Worm (Caenorhabditis elegans) whole organism, early embryonic: ENCODE results near the gene B0410.1.

Source experiments
- B0310.2 ChIP-seq: sonication (generic microtip); optimal IDR thresholded peaks from 2 replicates; lab custom pipeline; 2016; ENCODE audit warnings: mild to moderate bottlenecking, missing genetic modification characterization, missing compliant biosample characterization
- F13C5.2 ChIP-seq: sonication (generic microtip); optimal IDR thresholded peaks from 2 replicates; lab custom pipeline; 2017; ENCODE audit warnings: mild to moderate bottlenecking, missing genetic modification characterization, inconsistent platforms, missing compliant biosample characterization
- aly-1 ChIP-seq: sonication (generic microtip); optimal IDR thresholded peaks from 2 replicates; lab custom pipeline; 2016; ENCODE audit warnings: missing genetic modification characterization, missing compliant biosample characterization
- ama-1 ChIP-seq: fragments of 150-350 bp; optimal IDR thresholded peaks from 2 replicates; lab custom pipeline; 2014
- ceh-13 ChIP-seq: fragments of 200-800 bp; sonication (Bioruptor generic); optimal IDR thresholded peaks from 2 replicates; lab custom pipeline; 2018; ENCODE audit warnings: mild to moderate bottlenecking, missing genetic modification characterization, missing compliant biosample characterization
- ceh-36 ChIP-seq: sonication (generic microtip); optimal IDR thresholded peaks from 2 replicates; lab custom pipeline; 2016; ENCODE audit warnings: missing genetic modification characterization, inconsistent platforms, missing compliant biosample characterization
- ets-7 ChIP-seq: sonication (generic microtip); optimal IDR thresholded peaks from 2 replicates; lab custom pipeline; 2016; ENCODE audit warnings: missing genotype, missing genetic modification characterization, missing compliant biosample characterization
- flt-1 ChIP-seq: fragments of 200-800 bp; sonication (Bioruptor generic); IDR thresholded peaks from 2 replicates; pipeline ENCODE4 v1.3.6; 2022; ENCODE audit warnings: missing genetic modification characterization, missing compliant biosample characterization
- hmbx-1 ChIP-seq: sonication (generic microtip); optimal IDR thresholded peaks from 2 replicates; lab custom pipeline; 2016; ENCODE audit warnings: mild to moderate bottlenecking, missing genetic modification characterization, missing compliant biosample characterization
- hmg-4 ChIP-seq: fragments of 200-800 bp; sonication (Bioruptor generic); optimal IDR thresholded peaks from 2 replicates; lab custom pipeline; 2018; ENCODE audit warnings: mild to moderate bottlenecking, missing genetic modification characterization, missing compliant biosample characterization
- hnd-1 ChIP-seq: sonication (generic microtip); optimal IDR thresholded peaks from 2 replicates; lab custom pipeline; 2016; ENCODE audit warnings: missing genetic modification characterization, missing compliant biosample characterization
- pes-1 ChIP-seq: fragments of 200-800 bp; sonication (Bioruptor generic); IDR thresholded peaks from 2 replicates; pipeline ENCODE4 v1.3.6; 2022; ENCODE audit warnings: missing genetic modification reagents, missing genetic modification characterization, missing compliant biosample characterization
- scrt-1 ChIP-seq: fragments of 200-800 bp; sonication (Bioruptor generic); IDR thresholded peaks from 2 replicates; pipeline ENCODE4 v1.3.6; 2022; ENCODE audit warnings: missing genetic modification characterization, missing compliant biosample characterization
- sea-1 ChIP-seq: fragments of 200-800 bp; sonication (Bioruptor generic); conservative IDR thresholded peaks from 2 replicates; pipeline ENCODE4 v1.3.6; 2022; ENCODE audit warnings: missing genetic modification characterization, missing compliant biosample characterization
- tbx-11 ChIP-seq: fragments of 200-800 bp; sonication (Bioruptor generic); IDR thresholded peaks from 2 replicates; pipeline ENCODE4 v1.3.6; 2022; ENCODE audit warnings: missing genetic modification characterization, missing compliant biosample characterization
- tbx-37 ChIP-seq: fragments of 200-800 bp; sonication (Bioruptor generic); conservative IDR thresholded peaks from 2 replicates; pipeline ENCODE4 v1.3.6; 2022; ENCODE audit warnings: missing genetic modification reagents, missing genetic modification characterization, missing compliant biosample characterization
- tra-4 ChIP-seq: sonication (generic microtip); optimal IDR thresholded peaks from 2 replicates; lab custom pipeline; 2017; ENCODE audit warnings: missing genetic modification characterization, missing compliant biosample characterization

B0410.1 gene

DNA sequence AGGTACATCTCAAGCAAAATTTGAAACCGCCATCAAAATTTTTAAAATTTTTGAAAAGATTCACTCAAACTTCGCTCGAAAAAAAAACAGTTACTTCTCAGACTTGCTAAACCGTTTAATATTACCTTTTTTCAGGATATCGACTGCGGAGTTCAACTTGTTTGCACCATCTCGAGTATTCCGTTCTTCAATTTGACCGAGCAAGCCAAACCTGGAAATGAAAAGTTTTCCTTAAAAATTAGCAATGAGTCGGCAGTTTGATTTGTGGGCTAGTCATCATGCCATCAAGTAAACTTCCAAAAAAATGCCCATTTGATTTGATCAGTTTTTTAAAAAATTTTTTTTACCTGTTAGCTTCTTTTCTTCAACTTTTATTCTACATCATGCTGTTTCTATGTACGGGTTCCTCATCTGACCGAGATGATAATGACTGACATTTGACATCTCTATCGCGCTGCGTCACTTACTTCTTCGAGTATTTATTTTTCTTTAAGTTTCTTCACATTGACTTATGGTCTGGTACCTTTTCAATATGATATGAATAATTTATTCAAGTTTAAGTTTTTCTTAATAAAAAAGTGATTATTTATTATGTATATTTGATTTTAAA, 4.2 kb upstream of the B0410.1 start:
- no peak for TF ChIP-seq scrt-1 (GFP tag; lab: Robert Waterston, UW)
- no peak for TF ChIP-seq aly-1
- no peak for TF ChIP-seq ets-7 (tag; lab: Kevin White, UChicago)
- no peak for TF ChIP-seq hnd-1 (tag; lab: Kevin White, UChicago)
- no peak for TF ChIP-seq ceh-36 (tag; lab: Kevin White, UChicago)
- no peak for TF ChIP-seq ama-1 (lab: Kevin White, UChicago)
- TF ChIP-seq flt-1 (GFP tag; lab: Robert Waterston, UW), result no peak
- TF ChIP-seq F13C5.2 (tag; lab: Kevin White, UChicago), result no peak
- TF ChIP-seq tra-4, result no peak
- TF ChIP-seq B0310.2, result no peak
- no peak for TF ChIP-seq tbx-37 (GFP tag; lab: Robert Waterston, UW)
- TF ChIP-seq sea-1, result no peak
- TF ChIP-seq hmbx-1 (tag; lab: Kevin White, UChicago), result no peak
- no peak for TF ChIP-seq pes-1

DNA sequence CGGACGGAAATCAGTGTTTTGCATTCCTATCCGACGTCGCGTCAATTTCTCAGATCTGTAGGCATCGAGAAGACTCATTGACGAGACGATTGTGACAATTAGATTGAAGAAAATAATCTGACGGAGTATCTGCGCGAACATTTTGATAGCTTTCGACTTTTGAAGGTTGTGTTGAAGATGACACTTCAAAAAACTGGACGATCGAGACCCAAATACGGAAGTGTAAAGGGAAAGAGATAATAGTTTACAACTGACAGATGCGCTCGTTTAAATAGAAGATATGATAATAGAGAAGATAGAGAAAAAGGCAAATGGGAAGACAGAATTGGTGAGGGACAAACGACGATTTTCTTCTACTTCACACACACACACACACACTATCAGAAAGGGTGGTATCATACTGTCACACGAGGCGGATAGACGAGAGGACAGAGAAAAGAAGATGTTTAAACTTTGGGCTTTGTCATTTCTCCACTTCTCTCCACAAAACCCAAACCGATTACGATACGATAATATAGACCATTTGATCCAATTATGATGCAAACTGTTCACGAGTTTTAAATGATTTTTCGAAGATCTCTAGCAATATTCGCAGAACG, 3.1 kb upstream of the B0410.1 start, which contains the start of gene B0410.3:
B0410.3 (minus strand) TSS at position 351 of the 599 bp plus-strand sequence.
- TF ChIP-seq scrt-1 (GFP tag; lab: Robert Waterston, UW) (no peak), sea-1 (no peak), ceh-13 (no peak), hmbx-1 (tag; lab: Kevin White, UChicago) (no peak)

DNA sequence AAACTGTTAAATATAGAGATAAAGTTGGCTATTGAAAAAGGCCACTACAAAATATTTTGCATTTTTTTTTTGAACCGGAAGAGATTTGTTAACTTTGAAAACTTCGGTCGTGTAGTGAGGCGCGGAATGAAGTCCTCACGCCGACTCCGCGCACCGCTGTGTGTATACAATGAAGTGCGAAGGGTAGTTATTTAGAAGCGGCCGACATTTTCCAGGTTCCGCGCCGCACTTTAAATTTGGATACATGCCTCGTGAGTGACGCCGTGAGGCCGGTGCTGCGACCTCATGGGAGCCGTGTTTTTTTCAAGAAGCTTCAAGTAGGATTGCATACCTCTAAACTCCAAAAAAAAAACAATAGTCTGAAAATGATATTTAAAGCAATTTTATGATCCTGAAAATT, 2.5 kb upstream of the B0410.1 start:
- TF ChIP-seq hmg-4 (GFP tag; lab: Kevin White, UChicago), result no peak
- no peak for TF ChIP-seq ama-1 (lab: Kevin White, UChicago)
- no peak for TF ChIP-seq hnd-1 (tag; lab: Kevin White, UChicago)
- no peak for TF ChIP-seq tbx-11
- TF ChIP-seq flt-1 (GFP tag; lab: Robert Waterston, UW), result no peak
- TF ChIP-seq ets-7 (tag; lab: Kevin White, UChicago), result no peak
- no peak for TF ChIP-seq scrt-1 (GFP tag; lab: Robert Waterston, UW)
- TF ChIP-seq ceh-36 (tag; lab: Kevin White, UChicago), result no peak
- no peak for TF ChIP-seq B0310.2
- no peak for TF ChIP-seq aly-1
- no peak for TF ChIP-seq tbx-37 (GFP tag; lab: Robert Waterston, UW)
- TF ChIP-seq pes-1, result no peak
- TF ChIP-seq hmbx-1 (tag; lab: Kevin White, UChicago), result no peak
- no peak for TF ChIP-seq sea-1
- TF ChIP-seq ceh-13, result no peak
- no peak for TF ChIP-seq F13C5.2 (tag; lab: Kevin White, UChicago)
- no peak for TF ChIP-seq tra-4

DNA sequence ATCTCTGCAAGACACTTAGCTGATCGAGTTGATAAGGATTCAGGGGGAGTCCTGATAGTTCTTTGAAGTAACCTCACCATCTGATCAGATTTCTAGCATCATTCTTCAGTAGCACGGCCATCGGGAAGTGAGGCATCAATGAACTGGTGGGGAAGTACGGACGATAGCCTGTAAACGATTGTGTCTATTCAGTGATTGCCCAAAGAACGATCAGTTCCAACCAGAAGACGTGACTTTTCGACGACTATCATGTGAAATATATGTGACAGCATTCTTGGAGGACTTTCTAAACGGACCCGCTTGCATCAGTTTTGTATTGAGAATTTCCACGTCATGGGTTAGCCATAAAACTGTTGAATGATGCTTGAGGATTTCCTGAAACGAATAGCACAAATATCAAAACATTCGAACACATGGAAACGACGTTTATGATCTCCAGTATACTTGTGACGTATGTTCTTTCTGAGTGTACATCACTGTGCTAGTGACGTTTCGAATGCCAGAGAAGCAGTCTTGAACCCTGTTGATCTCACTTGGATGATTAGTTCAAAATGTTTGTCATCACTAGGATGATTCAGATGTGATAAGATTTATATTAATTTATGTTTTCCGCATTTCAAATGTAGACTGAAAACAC, 1.2 kb upstream of the B0410.1 start:
- TF ChIP-seq F13C5.2 (tag; lab: Kevin White, UChicago) (no peak), tbx-11 (no peak), tra-4 (no peak), ama-1 (lab: Kevin White, UChicago) (no peak), sea-1 (no peak), ets-7 (tag; lab: Kevin White, UChicago) (no peak)

DNA sequence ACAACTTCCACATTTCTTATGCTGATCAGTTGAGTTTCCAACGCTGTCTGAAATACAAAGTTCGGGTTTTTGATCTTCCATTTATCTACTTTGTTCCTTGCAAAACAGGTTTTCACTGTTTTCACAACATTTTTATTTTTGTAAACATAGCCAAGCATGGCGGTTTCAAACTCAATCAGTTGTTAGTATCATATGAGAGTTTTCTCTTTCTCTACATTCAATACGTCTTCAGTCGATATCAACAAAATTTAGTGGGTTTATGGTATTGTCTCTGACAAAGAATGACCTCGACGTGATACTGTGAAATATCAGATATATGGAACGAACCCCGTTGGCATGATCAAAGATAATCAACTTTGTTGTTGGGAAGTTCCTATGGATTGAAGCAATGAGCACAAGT, 1.3 kb downstream of the B0410.1 start:
- TF ChIP-seq flt-1 (GFP tag; lab: Robert Waterston, UW) (no peak), ceh-13 (no peak), ets-7 (tag; lab: Kevin White, UChicago) (no peak), ceh-36 (tag; lab: Kevin White, UChicago) (no peak), tbx-11 (no peak), sea-1 (no peak), F13C5.2 (tag; lab: Kevin White, UChicago) (no peak), ama-1 (lab: Kevin White, UChicago) (no peak), scrt-1 (GFP tag; lab: Robert Waterston, UW) (no peak), hmg-4 (GFP tag; lab: Kevin White, UChicago) (no peak)

DNA sequence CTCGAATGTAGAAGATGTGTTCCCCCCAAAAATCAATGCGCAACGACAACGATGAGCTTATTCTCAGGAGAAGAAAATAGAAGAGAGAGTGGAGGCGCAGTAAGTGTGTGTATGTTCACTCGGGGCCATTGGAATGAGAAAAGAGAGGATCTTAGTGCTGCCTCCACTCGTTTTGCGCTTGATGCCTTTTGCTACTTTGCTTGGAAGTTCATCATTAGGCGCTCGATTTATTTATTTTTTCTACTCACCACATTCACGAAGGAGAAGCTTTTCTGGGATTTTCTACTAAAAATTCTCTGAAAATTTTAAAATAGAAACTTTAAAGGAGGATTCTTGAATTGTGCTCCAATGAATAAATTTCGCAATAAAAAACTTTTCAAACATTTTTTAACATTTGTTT, 3.9 kb downstream of the B0410.1 start, which contains the start of gene F52B10.3:
F52B10.3 (minus strand) TSS at position 101 of the 400 bp plus-strand sequence.
- TF ChIP-seq hmbx-1 (tag; lab: Kevin White, UChicago), result no peak
- no peak for TF ChIP-seq F13C5.2 (tag; lab: Kevin White, UChicago)
- no peak for TF ChIP-seq tbx-11

DNA sequence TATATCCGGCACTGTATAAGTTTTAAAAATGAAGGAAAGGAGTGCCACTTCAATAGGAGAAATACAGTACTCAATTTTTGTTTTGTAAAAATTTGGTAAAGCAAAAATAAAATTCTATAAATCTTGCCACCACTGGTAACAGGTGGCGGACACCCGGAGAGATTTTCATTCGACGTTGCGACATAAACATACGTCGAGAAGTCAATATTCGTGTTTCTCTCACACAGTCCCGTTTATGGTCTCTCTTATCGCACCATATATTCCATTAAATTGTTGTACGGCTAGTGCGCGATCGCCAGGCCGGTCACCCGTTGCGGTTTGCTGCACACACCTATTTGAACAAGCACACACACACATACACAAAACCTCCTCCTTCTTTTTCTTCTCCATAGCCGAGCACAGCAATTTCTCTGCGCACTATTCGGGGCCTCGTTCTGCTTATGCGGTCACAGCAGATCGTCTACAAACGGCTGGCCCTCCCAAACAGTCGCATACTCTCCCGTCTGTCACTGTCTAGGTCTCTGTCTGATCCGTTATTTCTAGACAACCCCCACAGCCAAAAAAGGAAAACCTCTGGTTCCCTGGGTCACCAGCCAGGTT, 6.6 kb downstream of the B0410.1 start:
- TF ChIP-seq tbx-37 (GFP tag; lab: Robert Waterston, UW) (no peak), sea-1 (no peak), ceh-13 (no peak), hmbx-1 (tag; lab: Kevin White, UChicago) (no peak), ets-7 (tag; lab: Kevin White, UChicago) (no peak), hnd-1 (tag; lab: Kevin White, UChicago) (no peak), flt-1 (GFP tag; lab: Robert Waterston, UW) (0 out of 2 replicates have a peak, but pooled peaks have one; percentile 25), pes-1 (no peak), tbx-11 (no peak), tra-4 (no peak), F13C5.2 (tag; lab: Kevin White, UChicago) (peak; percentile 19), aly-1 (no peak), ceh-36 (tag; lab: Kevin White, UChicago) (no peak), hmg-4 (GFP tag; lab: Kevin White, UChicago) (peak; percentile 80)
